Worm (Caenorhabditis elegans) whole organism, mixed stage, embryonic: ENCODE results near the gene Y4C6B.3.
"Not testable (repeated sequence)": the region's sequence is repeated elsewhere in the genome, so short reads cannot be mapped to it uniquely, and the experiment has no call there.

Experiments used
- bed-3 ChIP-seq: fragments of 200-800 bp; sonication (Bioruptor generic); optimal IDR thresholded peaks from 3 replicates; lab custom pipeline; 2018; ENCODE audit warnings: mild to moderate bottlenecking, missing genetic modification characterization, moderate library complexity, missing compliant biosample characterization
- blmp-1 ChIP-seq: fragments of 150-350 bp; optimal IDR thresholded peaks from 2 replicates; lab custom pipeline; 2014; ENCODE audit warnings: missing biosample characterization, missing genetic modification characterization
- ceh-43 ChIP-seq: fragments of 200-800 bp; sonication (Bioruptor generic); optimal IDR thresholded peaks from 2 replicates; lab custom pipeline; 2018; ENCODE audit warnings: mild to moderate bottlenecking, missing genetic modification characterization, moderate library complexity, missing compliant biosample characterization
- ceh-83 ChIP-seq: fragments of 200-800 bp; sonication (Bioruptor generic); optimal IDR thresholded peaks from 2 replicates; lab custom pipeline; 2018; ENCODE audit warnings: mild to moderate bottlenecking, missing genetic modification characterization, missing compliant biosample characterization
- ces-1 ChIP-seq: fragments of 150-350 bp; optimal IDR thresholded peaks from 2 replicates; lab custom pipeline; 2014; ENCODE audit warnings: missing biosample characterization, missing genetic modification reagents, missing genetic modification characterization
- cnd-1 ChIP-seq: fragments of 200-800 bp; sonication (Bioruptor generic); optimal IDR thresholded peaks from 2 replicates; lab custom pipeline; 2018; ENCODE audit warnings: mild to moderate bottlenecking, missing genetic modification characterization, missing compliant biosample characterization
- drap-1 ChIP-seq: fragments of 200-800 bp; sonication (Bioruptor generic); optimal IDR thresholded peaks from 3 replicates; lab custom pipeline; 2018; ENCODE audit warnings: mild to moderate bottlenecking, missing genetic modification characterization, missing compliant biosample characterization
- elt-1 ChIP-seq: sonication (generic microtip); optimal IDR thresholded peaks from 2 replicates; lab custom pipeline; 2017; ENCODE audit warnings: missing genetic modification characterization, mild to moderate bottlenecking, missing compliant biosample characterization, antibody characterized with exemption, moderate library complexity, borderline replicate concordance; ENCODE audit not compliant: insufficient read depth
- elt-3 ChIP-seq: fragments of 150-350 bp; optimal IDR thresholded peaks from 2 replicates; lab custom pipeline; 2014; ENCODE audit warnings: missing biosample characterization, missing genetic modification characterization
- flh-1 ChIP-seq: fragments of 200-800 bp; sonication (Bioruptor generic); optimal IDR thresholded peaks from 2 replicates; lab custom pipeline; 2018; ENCODE audit warnings: mild to moderate bottlenecking, missing genetic modification characterization, moderate library complexity, missing compliant biosample characterization
- hlh-1 ChIP-seq: fragments of 150-350 bp; optimal IDR thresholded peaks from 2 replicates; lab custom pipeline; 2014; ENCODE audit warnings: missing biosample characterization, missing genetic modification reagents, missing genetic modification characterization
- lin-32 ChIP-seq: fragments of 200-800 bp; sonication (Bioruptor generic); optimal IDR thresholded peaks from 2 replicates; lab custom pipeline; 2018; ENCODE audit warnings: mild to moderate bottlenecking, missing genetic modification characterization, missing compliant biosample characterization
- lsy-2 ChIP-seq: fragments of 150-350 bp; optimal IDR thresholded peaks from 2 replicates; lab custom pipeline; 2014; ENCODE audit warnings: missing biosample characterization, missing genetic modification characterization
- mab-5 ChIP-seq: fragments of 150-350 bp; optimal IDR thresholded peaks from 2 replicates; lab custom pipeline; 2014; ENCODE audit warnings: missing biosample characterization, missing genetic modification characterization
- mep-1 ChIP-seq: fragments of 150-350 bp; optimal IDR thresholded peaks from 2 replicates; lab custom pipeline; 2017; ENCODE audit warnings: missing biosample characterization, missing genetic modification reagents, missing genetic modification characterization, inconsistent platforms
- mls-2 ChIP-seq: sonication (generic microtip); optimal IDR thresholded peaks from 2 replicates; lab custom pipeline; 2016; ENCODE audit warnings: mild to moderate bottlenecking, missing genetic modification characterization, moderate library complexity, missing compliant biosample characterization
- nhr-12 ChIP-seq: fragments of 150-350 bp; optimal IDR thresholded peaks from 2 replicates; lab custom pipeline; 2014; ENCODE audit warnings: missing biosample characterization, missing genetic modification characterization
- nhr-2 ChIP-seq: fragments of 150-350 bp; optimal IDR thresholded peaks from 2 replicates; lab custom pipeline; 2014; ENCODE audit warnings: missing biosample characterization, missing genetic modification characterization
- nhr-237 ChIP-seq: fragments of 150-350 bp; optimal IDR thresholded peaks from 2 replicates; lab custom pipeline; 2014; ENCODE audit warnings: missing biosample characterization, missing genetic modification characterization
- nhr-28 ChIP-seq: fragments of 150-350 bp; optimal IDR thresholded peaks from 2 replicates; lab custom pipeline; 2014; ENCODE audit warnings: missing biosample characterization, missing genetic modification characterization
- nhr-76 ChIP-seq: sonication (generic microtip); optimal IDR thresholded peaks from 2 replicates; lab custom pipeline; 2017; ENCODE audit warnings: missing biosample characterization, missing genetic modification characterization
- pha-4 ChIP-seq: fragments of 150-350 bp; optimal IDR thresholded peaks from 2 replicates; lab custom pipeline; 2018; ENCODE audit warnings: missing biosample characterization, missing genetic modification reagents, missing genetic modification characterization
- sem-2 ChIP-seq: fragments of 200-800 bp; sonication (Bioruptor generic); optimal IDR thresholded peaks from 2 replicates; lab custom pipeline; 2018; ENCODE audit warnings: mild to moderate bottlenecking, missing genetic modification characterization, missing compliant biosample characterization
- tbx-8 ChIP-seq: fragments of 200-800 bp; sonication (Bioruptor generic); optimal IDR thresholded peaks from 2 replicates; lab custom pipeline; 2018; ENCODE audit warnings: mild to moderate bottlenecking, missing genetic modification characterization, moderate library complexity, missing compliant biosample characterization
- unc-120 ChIP-seq: sonication (generic microtip); optimal IDR thresholded peaks from 2 replicates; lab custom pipeline; 2017; ENCODE audit warnings: missing genetic modification characterization, missing compliant biosample characterization; ENCODE audit not compliant: poor library complexity, severe bottlenecking
- unc-39 ChIP-seq: fragments of 150-350 bp; optimal IDR thresholded peaks from 2 replicates; lab custom pipeline; 2014; ENCODE audit warnings: missing biosample characterization, missing genetic modification characterization
- unc-62 ChIP-seq: fragments of 150-350 bp; optimal IDR thresholded peaks from 2 replicates; lab custom pipeline; 2014; ENCODE audit warnings: missing biosample characterization, missing genetic modification reagents, missing genetic modification characterization
- ztf-11 ChIP-seq: fragments of 150-350 bp; optimal IDR thresholded peaks from 2 replicates; lab custom pipeline; 2014; ENCODE audit warnings: missing biosample characterization, missing genetic modification characterization

Gene Y4C6B.3

ce11 chrIV:5295240-5295639 lies 37.0 kb upstream of the Y4C6B.3 start, which contains the start of gene msp-51:
Gene msp-51, minus strand, starts transcription at chrIV:5295340.
- TF ChIP-seq elt-1 (tag; lab: Kevin White, UChicago); nhr-237; sem-2: not testable (repeated sequence)

ce11 chrIV:5297436-5298012 lies 34.8 kb upstream of the Y4C6B.3 start, which contains the start of the genes ZK354.6 and msp-113:
Gene ZK354.6, minus strand, starts transcription at chrIV:5297536.
Gene msp-113, plus strand, starts transcription at chrIV:5297962.
- TF ChIP-seq lin-32 (GFP tag; lab: Kevin White, UChicago) = no peak
- no peak for TF ChIP-seq unc-62 (GFP tag; lab: Kevin White, UChicago)
- no peak for TF ChIP-seq hlh-1 (tag; lab: Kevin White, UChicago)
- TF ChIP-seq, all 35 proteins: peak for 0

- TF ChIP-seq ztf-11 = no peak
- no peak for TF ChIP-seq mab-5 (tag; lab: Kevin White, UChicago)
- TF ChIP-seq nhr-12 (tag; lab: Kevin White, UChicago) = no peak
- TF ChIP-seq ces-1 (GFP tag; lab: Kevin White, UChicago) = no peak
- TF ChIP-seq lsy-2 (tag; lab: Kevin White, UChicago) = no peak
- TF ChIP-seq blmp-1 (tag; lab: Kevin White, UChicago) = no peak
- no peak for TF ChIP-seq mls-2
- no peak for TF ChIP-seq nhr-76
- no peak for TF ChIP-seq mep-1
- TF ChIP-seq flh-1 (GFP tag; lab: Kevin White, UChicago) = no peak
- no peak for TF ChIP-seq nhr-2
- no peak for TF ChIP-seq drap-1 (GFP tag; lab: Kevin White, UChicago)
- no peak for TF ChIP-seq ceh-43
- no peak for TF ChIP-seq sem-2
- TF ChIP-seq, all 35 proteins: peak for 0
Observed at ce11 chrIV:5303030-5303429, 29.2 kb upstream of the Y4C6B.3 start, which contains the start of gene ZK354.7. Gene ZK354.7, minus strand, starts transcription at chrIV:5303130.

ce11 chrIV:5306040-5306439 lies 26.2 kb upstream of the Y4C6B.3 start, which contains the start of gene ZK354.8:
Gene ZK354.8, minus strand, starts transcription at chrIV:5306140.
- TF ChIP-seq elt-1 (tag; lab: Kevin White, UChicago) (no peak), nhr-2 (no peak)

ce11 chrIV:5308046-5308643 lies 24.1 kb upstream of the Y4C6B.3 start, which contains the start of the genes ZK354.9 and msp-58:
Gene ZK354.9, minus strand, starts transcription at chrIV:5308146.
Gene msp-58, plus strand, starts transcription at chrIV:5308593.
- not testable (repeated sequence) for TF ChIP-seq blmp-1 (tag; lab: Kevin White, UChicago); lsy-2 (tag; lab: Kevin White, UChicago); ceh-83 (GFP tag; lab: Kevin White, UChicago)

ce11 chrIV:5309742-5310141 lies 22.5 kb upstream of the Y4C6B.3 start, which contains the start of gene ZK354.3:
Gene ZK354.3, plus strand, starts transcription at chrIV:5310042.
- no peak for TF ChIP-seq unc-120 (tag; lab: Kevin White, UChicago)
- no peak for TF ChIP-seq nhr-28
- no peak for TF ChIP-seq nhr-2
- TF ChIP-seq elt-1 (tag; lab: Kevin White, UChicago) = no peak
- TF ChIP-seq nhr-76 = no peak
- no peak for TF ChIP-seq ceh-83 (GFP tag; lab: Kevin White, UChicago)
- TF ChIP-seq pha-4 (tag; lab: Kevin White, UChicago) = no peak
- TF ChIP-seq blmp-1 (tag; lab: Kevin White, UChicago) = no peak
- no peak for TF ChIP-seq unc-62 (GFP tag; lab: Kevin White, UChicago)
- no peak for TF ChIP-seq sem-2
- TF ChIP-seq nhr-12 (tag; lab: Kevin White, UChicago) = no peak
- TF ChIP-seq nhr-237 = no peak
- TF ChIP-seq unc-39 = no peak
- TF ChIP-seq cnd-1 = no peak
- no peak for TF ChIP-seq bed-3 (GFP tag; lab: Kevin White, UChicago)
- TF ChIP-seq flh-1 (GFP tag; lab: Kevin White, UChicago) = no peak
- no peak for TF ChIP-seq ceh-43
- TF ChIP-seq elt-3 = no peak
- no peak for TF ChIP-seq tbx-8 (GFP tag; lab: Kevin White, UChicago)
